Worm (Caenorhabditis elegans): Measurements from ENCODE around the gene kbp-3.

DNA sequence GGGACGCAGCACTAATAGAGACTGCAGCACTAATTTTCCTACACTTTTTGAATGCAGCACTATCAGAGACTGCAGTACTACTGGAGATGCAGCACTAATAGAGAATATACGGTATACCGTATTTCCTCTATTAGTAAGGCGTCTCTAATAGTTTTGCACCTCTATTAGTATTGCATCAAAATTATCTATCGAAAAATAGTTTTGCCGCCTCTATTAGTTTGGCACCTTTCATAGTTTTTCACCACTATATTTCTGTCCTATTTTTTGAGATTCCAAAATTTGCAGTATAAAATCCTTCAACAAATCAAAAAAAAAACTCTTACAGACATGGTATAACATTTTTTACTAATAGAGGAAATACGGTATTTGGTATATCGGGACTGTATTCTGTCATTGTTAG, 3.9 kb upstream of the kbp-3 start:
- TF ChIP-seq snu-23 (GFP tag; optimal IDR thresholded peaks at IDR 0.05), result no peak
- no peak for TF ChIP-seq irx-1 (tag; optimal IDR thresholded peaks at IDR 0.05)
- TF ChIP-seq lin-39 (tag; optimal IDR thresholded peaks at IDR 0.05), result no peak
- TF ChIP-seq skn-1 (tag; optimal IDR thresholded peaks at IDR 0.05), result no peak
